Fruit fly (Drosophila melanogaster) whole organism, embryonic: ENCODE measurements around the gene CG8142.

Experiments
- CG10321 ChIP-seq: fragments of 200-800 bp; sonication (Bioruptor generic); IDR thresholded peaks from 2 replicates; pipeline ENCODE4 v1.3.6; 2022; ENCODE audit warnings: missing biosample characterization, missing genetic modification characterization
- CG10543 ChIP-seq: fragments of 200-800 bp; sonication (Bioruptor generic); optimal IDR thresholded peaks from 3 replicates; lab custom pipeline; 2017; ENCODE audit warnings: missing biosample characterization, mild to moderate bottlenecking, missing genetic modification characterization, moderate library complexity
- CG11560 ChIP-seq: fragments of 200-800 bp; sonication (Bioruptor generic); IDR thresholded peaks from 3 replicates; pipeline ENCODE4 v1.3.6; 2022; ENCODE audit warnings: missing biosample characterization, missing genetic modification characterization
- CG16813 ChIP-seq: fragments of 200-800 bp; sonication (Bioruptor generic); IDR thresholded peaks from 3 replicates; pipeline ENCODE4 v1.3.6; 2022; ENCODE audit warnings: missing biosample characterization, missing genetic modification characterization; ENCODE audit not compliant: partially characterized antibody
- CG16863 ChIP-seq: fragments of 200-800 bp; sonication (Bioruptor generic); optimal IDR thresholded peaks from 3 replicates; lab custom pipeline; 2016; ENCODE audit warnings: missing biosample characterization, missing genetic modification characterization
- CG1792 ChIP-seq: fragments of 200-800 bp; sonication (Bioruptor generic); optimal IDR thresholded peaks from 2 replicates; lab custom pipeline; 2016; ENCODE audit warnings: missing biosample characterization, missing genetic modification characterization
- CG18599 ChIP-seq: fragments of 200-800 bp; sonication (Bioruptor generic); optimal IDR thresholded peaks from 3 replicates; lab custom pipeline; 2017; ENCODE audit warnings: missing biosample characterization, missing genetic modification characterization, mild to moderate bottlenecking, moderate library complexity, missing genetic modification reagents
- CG30403 ChIP-seq: fragments of 200-800 bp; sonication (Bioruptor generic); optimal IDR thresholded peaks from 3 replicates; lab custom pipeline; 2016; ENCODE audit warnings: missing biosample characterization, missing genetic modification characterization
- CG33557 ChIP-seq: fragments of 200-800 bp; sonication (Bioruptor generic); optimal IDR thresholded peaks from 2 replicates; lab custom pipeline; 2019; ENCODE audit warnings: missing biosample characterization, mild to moderate bottlenecking, missing genetic modification characterization, moderate library complexity
- CG3838 ChIP-seq: fragments of 200-800 bp; sonication (Bioruptor generic); optimal IDR thresholded peaks from 3 replicates; lab custom pipeline; 2016; ENCODE audit warnings: missing biosample characterization, missing genetic modification characterization
- CG3847 ChIP-seq: fragments of 200-800 bp; sonication (Bioruptor generic); IDR thresholded peaks from 2 replicates; pipeline ENCODE4 v1.3.6; 2022; ENCODE audit warnings: missing biosample characterization, missing genetic modification characterization
- CG3995 ChIP-seq: fragments of 200-800 bp; sonication (Bioruptor generic); optimal IDR thresholded peaks from 3 replicates; lab custom pipeline; 2016; ENCODE audit warnings: missing biosample characterization, missing genetic modification characterization
- CG4282 ChIP-seq: fragments of 200-800 bp; sonication (Bioruptor generic); optimal IDR thresholded peaks from 2 replicates; lab custom pipeline; 2016; ENCODE audit warnings: missing biosample characterization, missing genetic modification characterization
- CG4360 ChIP-seq: fragments of 200-800 bp; sonication (Bioruptor generic); IDR thresholded peaks from 2 replicates; pipeline ENCODE4 v1.3.6; 2022; ENCODE audit warnings: missing biosample characterization, missing genetic modification characterization
- CG6654 ChIP-seq: fragments of 200-800 bp; sonication (Bioruptor generic); optimal IDR thresholded peaks from 2 replicates; lab custom pipeline; 2017; ENCODE audit warnings: missing biosample characterization, mild to moderate bottlenecking, missing genetic modification characterization
- CG6683 ChIP-seq: fragments of 200-800 bp; sonication (Bioruptor generic); optimal IDR thresholded peaks from 2 replicates; lab custom pipeline; 2017; ENCODE audit warnings: missing biosample characterization, mild to moderate bottlenecking, missing genetic modification characterization, missing genetic modification reagents
- CG7357 ChIP-seq: fragments of 200-800 bp; sonication (Bioruptor generic); IDR thresholded peaks from 3 replicates; pipeline ENCODE4 v1.3.6; 2022; ENCODE audit warnings: missing biosample characterization, missing genetic modification characterization
- CG7745 ChIP-seq: fragments of 200-800 bp; sonication (Bioruptor generic); optimal IDR thresholded peaks from 2 replicates; lab custom pipeline; 2018; ENCODE audit warnings: missing biosample characterization, mild to moderate bottlenecking, missing genetic modification characterization, moderate library complexity
- CG7987 ChIP-seq: fragments of 200-800 bp; sonication (Bioruptor generic); optimal IDR thresholded peaks from 2 replicates; lab custom pipeline; 2018; ENCODE audit warnings: missing biosample characterization, mild to moderate bottlenecking, missing genetic modification characterization, moderate library complexity
- CG8359 ChIP-seq: fragments of 200-800 bp; sonication (Bioruptor generic); optimal IDR thresholded peaks from 2 replicates; lab custom pipeline; 2017; ENCODE audit warnings: missing biosample characterization, mild to moderate bottlenecking, missing genetic modification characterization, borderline replicate concordance
- CG8388 ChIP-seq: fragments of 200-800 bp; sonication (Bioruptor generic); optimal IDR thresholded peaks from 2 replicates; lab custom pipeline; 2019; ENCODE audit warnings: missing biosample characterization, mild to moderate bottlenecking, missing genetic modification characterization, moderate library complexity
- CG9437 ChIP-seq: fragments of 200-800 bp; sonication (Bioruptor generic); optimal IDR thresholded peaks from 2 replicates; lab custom pipeline; 2018; ENCODE audit warnings: missing biosample characterization, mild to moderate bottlenecking, missing genetic modification characterization
- D19A ChIP-seq: fragments of 200-800 bp; optimal IDR thresholded peaks from 3 replicates; lab custom pipeline; 2019; ENCODE audit warnings: missing biosample characterization, mild to moderate bottlenecking, missing genetic modification characterization, moderate library complexity
- Dad ChIP-seq: fragments of 200-800 bp; sonication (Bioruptor generic); optimal IDR thresholded peaks from 3 replicates; lab custom pipeline; 2016; ENCODE audit warnings: missing biosample characterization, missing genetic modification characterization
- Dip2 ChIP-seq: fragments of 200-800 bp; sonication (Bioruptor generic); IDR thresholded peaks from 2 replicates; pipeline ENCODE4 v1.3.6; 2022; ENCODE audit warnings: missing biosample characterization, missing genetic modification characterization
- Elba2 ChIP-seq: fragments of 200-800 bp; sonication (Bioruptor generic); optimal IDR thresholded peaks from 3 replicates; lab custom pipeline; 2016; ENCODE audit warnings: missing biosample characterization, missing genetic modification characterization
- Hand ChIP-seq: fragments of 200-800 bp; sonication (Bioruptor generic); optimal IDR thresholded peaks from 2 replicates; lab custom pipeline; 2017; ENCODE audit warnings: mild to moderate bottlenecking, missing biosample characterization, missing genetic modification reagents, missing genetic modification characterization
- Lhr ChIP-seq: fragments of 200-800 bp; sonication (Bioruptor generic); optimal IDR thresholded peaks from 3 replicates; lab custom pipeline; 2017; ENCODE audit warnings: mild to moderate bottlenecking, missing biosample characterization, missing genetic modification reagents, missing genetic modification characterization
- Mes4 ChIP-seq: fragments of 200-800 bp; sonication (Bioruptor generic); optimal IDR thresholded peaks from 2 replicates; lab custom pipeline; 2016; ENCODE audit warnings: missing biosample characterization, missing genetic modification characterization
- Myb ChIP-seq: fragments of 200-800 bp; sonication (Bioruptor generic); optimal IDR thresholded peaks from 2 replicates; lab custom pipeline; 2016; ENCODE audit warnings: missing biosample characterization, missing genetic modification characterization
- Nf-YB ChIP-seq: fragments of 200-800 bp; sonication (Bioruptor generic); optimal IDR thresholded peaks from 3 replicates; lab custom pipeline; 2019; ENCODE audit warnings: missing biosample characterization, mild to moderate bottlenecking, missing genetic modification characterization, moderate library complexity
- Optix ChIP-seq: fragments of 200-800 bp; sonication (Bioruptor generic); IDR thresholded peaks from 3 replicates; pipeline ENCODE4 v1.3.6; 2022; ENCODE audit warnings: missing biosample characterization, missing genetic modification characterization
- Ravus ChIP-seq: fragments of 200-800 bp; sonication (Bioruptor generic); IDR thresholded peaks from 2 replicates; pipeline ENCODE4 v1.3.6; 2022; ENCODE audit warnings: missing biosample characterization, missing genetic modification characterization
- Scr ChIP-seq: fragments of 200-800 bp; sonication (Bioruptor generic); IDR thresholded peaks from 2 replicates; pipeline ENCODE4 v1.3.6; 2022; ENCODE audit warnings: missing biosample characterization, missing genetic modification characterization; ENCODE audit not compliant: partially characterized antibody
- ara ChIP-seq: fragments of 200-800 bp; sonication (Bioruptor generic); IDR thresholded peaks from 2 replicates; pipeline ENCODE4 v1.3.6; 2022; ENCODE audit warnings: missing biosample characterization, missing genetic modification characterization
- dpn ChIP-seq, 2 experiments: fragments of 200-800 bp; sonication (Bioruptor generic); optimal IDR thresholded peaks; 3 replicates each; lab custom pipeline; 2016; ENCODE audit warnings: missing biosample characterization in 2 of 2, missing genetic modification characterization in 2 of 2
- ems ChIP-seq: fragments of 200-800 bp; sonication (Bioruptor generic); optimal IDR thresholded peaks from 3 replicates; lab custom pipeline; 2016; ENCODE audit warnings: missing biosample characterization, missing genetic modification characterization
- fu2 ChIP-seq: fragments of 200-800 bp; sonication (Bioruptor generic); optimal IDR thresholded peaks from 2 replicates; lab custom pipeline; 2016; ENCODE audit warnings: missing biosample characterization, missing genetic modification characterization
- jigr1 ChIP-seq: fragments of 200-800 bp; sonication (Bioruptor generic); IDR thresholded peaks from 3 replicates; pipeline ENCODE4 v1.3.6; 2022; ENCODE audit warnings: missing biosample characterization, missing genetic modification characterization
- ken ChIP-seq: fragments of 200-800 bp; sonication (Bioruptor generic); IDR thresholded peaks from 3 replicates; pipeline ENCODE4 v1.3.6; 2022; ENCODE audit warnings: missing biosample characterization, missing genetic modification characterization
- lab ChIP-seq: fragments of 200-800 bp; sonication (Bioruptor generic); optimal IDR thresholded peaks from 3 replicates; lab custom pipeline; 2017; ENCODE audit warnings: missing biosample characterization, missing genetic modification characterization, mild to moderate bottlenecking, moderate library complexity, missing genetic modification reagents
- lbe ChIP-seq: fragments of 200-800 bp; sonication (Bioruptor generic); optimal IDR thresholded peaks from 2 replicates; lab custom pipeline; 2016; ENCODE audit warnings: missing biosample characterization, mild to moderate bottlenecking, missing genetic modification characterization
- maf-S ChIP-seq: fragments of 200-800 bp; sonication (Bioruptor generic); optimal IDR thresholded peaks from 2 replicates; lab custom pipeline; 2016; ENCODE audit warnings: missing biosample characterization, missing genetic modification characterization
- nau ChIP-seq: fragments of 200-800 bp; sonication (Bioruptor generic); optimal IDR thresholded peaks from 3 replicates; lab custom pipeline; 2017; ENCODE audit warnings: missing biosample characterization, mild to moderate bottlenecking, missing genetic modification characterization, missing genetic modification reagents
- pzg ChIP-seq: fragments of 200-800 bp; sonication (Bioruptor generic); optimal IDR thresholded peaks from 3 replicates; lab custom pipeline; 2018; ENCODE audit warnings: missing biosample characterization, mild to moderate bottlenecking, missing genetic modification characterization, moderate library complexity
- sc ChIP-seq, 3 experiments: fragments of >200 bp in 2 of 3; fragments of 200-800 bp in 1 of 3; sonication (Bioruptor generic) in 1 of 3; optimal IDR thresholded peaks; 2 replicates in 2 of 3; 3 replicates in 1 of 3; lab custom pipeline; 2017; ENCODE audit warnings: mild to moderate bottlenecking in 1 of 3, missing biosample characterization in 1 of 3, missing genetic modification characterization in 1 of 3, missing genetic modification reagents in 1 of 3
- sd ChIP-seq: fragments of 200-800 bp; sonication (Bioruptor generic); optimal IDR thresholded peaks from 3 replicates; lab custom pipeline; 2018; ENCODE audit warnings: missing biosample characterization, mild to moderate bottlenecking, missing genetic modification characterization, moderate library complexity
- sisA ChIP-seq: fragments of 200-800 bp; sonication (Bioruptor generic); IDR thresholded peaks from 2 replicates; pipeline ENCODE4 v1.3.6; 2022; ENCODE audit warnings: missing biosample characterization, missing genetic modification characterization
- sr ChIP-seq: fragments of 200-800 bp; sonication (Bioruptor generic); IDR thresholded peaks from 3 replicates; pipeline ENCODE4 v1.3.6; 2022; ENCODE audit warnings: missing biosample characterization, missing genetic modification characterization
- trh ChIP-seq: fragments of 200-800 bp; sonication (Bioruptor generic); optimal IDR thresholded peaks from 2 replicates; lab custom pipeline; 2016; ENCODE audit warnings: missing biosample characterization, missing genetic modification characterization

Gene CG8142

DNA sequence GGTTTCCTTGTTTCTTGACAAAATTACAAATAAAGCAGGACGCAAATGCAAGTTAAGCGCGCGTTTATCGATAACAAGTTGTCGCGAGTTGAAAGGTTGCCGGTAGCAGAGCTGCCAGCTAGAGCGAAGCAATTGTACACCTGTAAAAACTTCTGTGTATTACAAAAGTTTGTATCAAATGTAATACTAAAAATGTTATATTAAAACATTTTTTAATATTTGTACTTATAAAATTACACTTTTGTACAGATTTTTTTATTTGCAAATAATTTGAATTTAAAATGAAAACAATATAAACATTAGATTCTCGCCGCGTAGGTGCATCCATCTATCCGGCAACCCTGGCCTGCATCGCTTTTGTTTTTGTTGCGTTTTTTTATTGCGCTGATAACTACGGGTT lies at the start of gene CG8142, which contains the start of gene Ucp4A (continued):
- TF ChIP-seq CG16863 (GFP tag; lab: Kevin White, UChicago) (no peak), Myb (GFP tag; lab: Kevin White, UChicago) (peak; percentile 23), fu2 (GFP tag; lab: Kevin White, UChicago) (peak; percentile 27), dpn (GFP tag; optimal IDR thresholded peaks at IDR 0.05; lab: Kevin White, UChicago) (peak; percentile 73 to 90), sisA (GFP tag; lab: Robert Waterston, UW) (peak; percentile 95), CG7987 (GFP tag; lab: Kevin White, UChicago) (peak; percentile 9), D19A (tag; lab: Kevin White, UChicago) (peak; percentile 85), CG8359 (GFP tag; lab: Kevin White, UChicago) (peak; percentile 53), Ravus (peak; percentile 80), lbe (peak; percentile 80), CG16813 (0 out of 3 replicates have a peak, but pooled peaks have one; percentile 41), CG4360 (GFP tag; lab: Robert Waterston, UW) (peak; percentile 76), CG33557 (GFP tag; lab: Kevin White, UChicago) (peak; percentile 80), CG9437 (GFP tag; lab: Kevin White, UChicago) (peak; percentile 77), Dad (peak; percentile 24), Elba2 (GFP tag; lab: Kevin White, UChicago) (peak; percentile 48), trh (GFP tag; lab: Kevin White, UChicago) (peak; percentile 87), CG8388 (GFP tag; lab: Kevin White, UChicago) (peak; percentile 84), CG10321 (GFP tag; lab: Robert Waterston, UW) (peak; percentile 80), CG3995 (GFP tag; lab: Kevin White, UChicago) (peak; percentile 39), maf-S (peak; percentile 14), sr (peak; percentile 43; the same call in 2 of the 3 replicates), Scr (GFP tag; lab: Robert Waterston, UW) (peak; percentile 40), Optix (GFP tag; lab: Robert Waterston, UW) (peak; percentile 91), CG30403 (GFP tag; lab: Kevin White, UChicago) (peak; percentile 95), CG4282 (GFP tag; lab: Kevin White, UChicago) (no peak), sc (optimal IDR thresholded peaks at IDR 0.05; lab: Kevin White, UChicago) (no peak), sc (GFP tag; optimal IDR thresholded peaks at IDR 0.05; lab: Kevin White, UChicago) (peak; percentile 79), Hand (GFP tag; lab: Kevin White, UChicago) (peak; percentile 41), CG6654 (peak; percentile 62), CG7745 (no peak), Nf-YB (GFP tag; lab: Kevin White, UChicago) (peak; percentile 63), CG3838 (GFP tag; lab: Kevin White, UChicago) (peak; percentile 58), CG6683 (GFP tag; lab: Kevin White, UChicago) (peak; percentile 81), ken (GFP tag; lab: Robert Waterston, UW) (peak; percentile 93), CG7357 (GFP tag; lab: Robert Waterston, UW) (peak; percentile 89), Dip2 (peak; percentile 51; the same call in 1 of the 2 replicates), ems (GFP tag; lab: Kevin White, UChicago) (peak; percentile 70), lab (GFP tag; lab: Kevin White, UChicago) (peak; percentile 94), Mes4 (GFP tag; lab: Kevin White, UChicago) (peak; percentile 7), CG3847 (GFP tag; lab: Robert Waterston, UW) (peak; percentile 98), jigr1 (GFP tag; lab: Robert Waterston, UW) (peak; percentile 93), CG11560 (tag; lab: Robert Waterston, UW) (peak; percentile 85), CG10543 (GFP tag; lab: Kevin White, UChicago) (peak; percentile 83), Lhr (peak; percentile 75), sd (tag; lab: Kevin White, UChicago) (peak; percentile 61), CG18599 (GFP tag; lab: Kevin White, UChicago) (peak; percentile 93), nau (GFP tag; lab: Kevin White, UChicago) (no peak), ara (peak; percentile 96), pzg (GFP tag; lab: Kevin White, UChicago) (peak; percentile 34), CG1792 (GFP tag; lab: Kevin White, UChicago) (no peak)
